Worm (Caenorhabditis elegans) whole organism, late embryonic: ENCODE data around the gene F28A12.3.

Experiments used
- ceh-6 ChIP-seq: fragments of 200-800 bp; sonication (Bioruptor generic); optimal IDR thresholded peaks from 2 replicates; lab custom pipeline; 2018; ENCODE audit warnings: mild to moderate bottlenecking, missing genetic modification characterization, missing compliant biosample characterization
- ceh-9 ChIP-seq: sonication (generic microtip); optimal IDR thresholded peaks from 2 replicates; lab custom pipeline; 2016; ENCODE audit warnings: mild to moderate bottlenecking, missing genetic modification characterization, inconsistent platforms, missing compliant biosample characterization
- eyg-1 ChIP-seq: sonication (generic microtip); optimal IDR thresholded peaks from 2 replicates; lab custom pipeline; 2016; ENCODE audit warnings: missing genotype, missing genetic modification characterization, missing compliant biosample characterization
- fkh-10 ChIP-seq: fragments of 150-350 bp; optimal IDR thresholded peaks from 2 replicates; lab custom pipeline; 2014; ENCODE audit warnings: missing biosample characterization, missing genetic modification reagents, missing genetic modification characterization
- nfya-1 ChIP-seq: sonication (generic microtip); optimal IDR thresholded peaks from 2 replicates; lab custom pipeline; 2017; ENCODE audit warnings: missing genetic modification characterization, mild to moderate bottlenecking, missing compliant biosample characterization, antibody characterized with exemption, moderate library complexity
- pha-2 ChIP-seq: sonication (generic microtip); optimal IDR thresholded peaks from 2 replicates; lab custom pipeline; 2017; ENCODE audit warnings: mild to moderate bottlenecking, missing genetic modification characterization, missing compliant biosample characterization
- rnt-1 ChIP-seq: sonication (generic microtip); optimal IDR thresholded peaks from 2 replicates; lab custom pipeline; 2016; ENCODE audit warnings: missing genetic modification characterization, missing compliant biosample characterization
- tbx-7 ChIP-seq: sonication (generic microtip); optimal IDR thresholded peaks from 2 replicates; lab custom pipeline; 2016; ENCODE audit warnings: missing genotype, missing genetic modification characterization, missing compliant biosample characterization
- unc-86 ChIP-seq: sonication (generic microtip); optimal IDR thresholded peaks from 2 replicates; lab custom pipeline; 2016; ENCODE audit warnings: missing genetic modification characterization, missing compliant biosample characterization

DNA sequence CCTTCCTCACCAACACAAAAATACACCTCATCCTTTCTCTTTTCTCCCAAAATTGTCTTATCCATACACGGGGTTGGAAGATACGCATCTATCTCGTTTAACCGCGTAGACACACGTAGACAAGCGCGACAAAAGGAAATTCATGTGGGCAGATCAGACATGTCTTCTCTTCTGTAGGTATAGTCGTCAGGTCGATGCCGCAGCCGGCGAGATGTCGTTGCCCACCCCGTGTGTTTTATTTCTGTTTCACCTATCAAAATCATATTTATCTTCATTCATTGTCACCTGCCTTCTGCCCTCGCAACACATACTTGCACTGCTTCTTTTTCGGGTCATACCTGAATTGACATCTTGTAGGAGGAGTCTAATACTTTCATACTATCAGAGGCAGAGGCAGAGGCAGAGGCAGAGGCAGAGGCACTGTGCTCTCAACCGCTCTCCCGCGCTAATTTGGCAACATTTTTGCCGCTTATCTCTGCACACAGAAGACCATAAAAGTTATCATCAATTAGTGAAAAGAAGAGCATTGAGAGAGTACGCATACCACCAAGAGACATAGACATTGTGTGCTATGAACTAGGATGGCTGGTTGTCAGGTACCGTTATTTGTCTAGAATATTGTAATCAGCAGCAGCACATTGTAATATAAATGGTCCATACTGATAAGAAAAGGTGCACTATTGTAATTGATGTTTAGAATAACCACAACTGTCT, 20.2 kb upstream of the F28A12.3 start:
- TF ChIP-seq pha-2 (tag; lab: Kevin White, UChicago) (no peak), ceh-6 (GFP tag; lab: Kevin White, UChicago) (no peak), nfya-1 (tag; lab: Kevin White, UChicago) (no peak), tbx-7 (tag; lab: Kevin White, UChicago) (no peak), unc-86 (tag; lab: Kevin White, UChicago) (no peak), rnt-1 (tag; lab: Kevin White, UChicago) (peak; percentile 22), fkh-10 (GFP tag; lab: Kevin White, UChicago) (no peak), ceh-9 (no peak), eyg-1 (no peak)
